Worm (Caenorhabditis elegans) whole organism, L2 larva: ENCODE data around the gene T27A1.2.

Source experiments
- aly-2 ChIP-seq: fragments of 150-350 bp; optimal IDR thresholded peaks from 2 replicates; lab custom pipeline; 2014; ENCODE audit warnings: missing biosample characterization, missing genetic modification characterization
- dmd-4 ChIP-seq: sonication (generic microtip); optimal IDR thresholded peaks from 2 replicates; lab custom pipeline; 2017; ENCODE audit warnings: missing biosample characterization, missing genetic modification characterization
- elt-3 ChIP-seq: sonication (generic microtip); optimal IDR thresholded peaks from 2 replicates; lab custom pipeline; 2017; ENCODE audit warnings: missing biosample characterization, missing genetic modification characterization
- fos-1 ChIP-seq: fragments of 150-350 bp; optimal IDR thresholded peaks from 2 replicates; lab custom pipeline; 2014; ENCODE audit warnings: missing biosample characterization, missing genetic modification characterization
- lin-13 ChIP-seq: fragments of 150-350 bp; optimal IDR thresholded peaks from 2 replicates; lab custom pipeline; 2014; ENCODE audit warnings: missing biosample characterization, missing genetic modification reagents, missing genetic modification characterization
- lin-39 ChIP-seq: fragments of 150-350 bp; optimal IDR thresholded peaks from 2 replicates; lab custom pipeline; 2014; ENCODE audit warnings: missing biosample characterization, missing genetic modification reagents, missing genetic modification characterization
- lsy-2 ChIP-seq, 2 experiments: fragments of 150-350 bp in 1 of 2; sonication (generic microtip) in 1 of 2; optimal IDR thresholded peaks; 2 replicates each; lab custom pipeline; 2014 to 2017; ENCODE audit warnings: missing biosample characterization in 2 of 2, missing genetic modification characterization in 2 of 2
- nhr-12 ChIP-seq: fragments of 150-350 bp; optimal IDR thresholded peaks from 2 replicates; lab custom pipeline; 2014; ENCODE audit warnings: missing biosample characterization, missing genetic modification characterization
- nhr-129 ChIP-seq: fragments of 150-350 bp; optimal IDR thresholded peaks from 2 replicates; lab custom pipeline; 2014; ENCODE audit warnings: missing biosample characterization, missing genetic modification characterization
- nhr-21 ChIP-seq: fragments of 150-350 bp; optimal IDR thresholded peaks from 2 replicates; lab custom pipeline; 2014; ENCODE audit warnings: missing biosample characterization, missing genetic modification characterization
- unc-39 ChIP-seq: fragments of 150-350 bp; optimal IDR thresholded peaks from 2 replicates; lab custom pipeline; 2014; ENCODE audit warnings: missing biosample characterization, missing genetic modification characterization
- unc-62 ChIP-seq: fragments of 150-350 bp; optimal IDR thresholded peaks from 2 replicates; lab custom pipeline; 2014; ENCODE audit warnings: missing biosample characterization, missing genetic modification reagents, missing genetic modification characterization
- ztf-4 ChIP-seq: fragments of 150-350 bp; optimal IDR thresholded peaks from 2 replicates; lab custom pipeline; 2014; ENCODE audit warnings: missing biosample characterization, missing genetic modification characterization

DNA sequence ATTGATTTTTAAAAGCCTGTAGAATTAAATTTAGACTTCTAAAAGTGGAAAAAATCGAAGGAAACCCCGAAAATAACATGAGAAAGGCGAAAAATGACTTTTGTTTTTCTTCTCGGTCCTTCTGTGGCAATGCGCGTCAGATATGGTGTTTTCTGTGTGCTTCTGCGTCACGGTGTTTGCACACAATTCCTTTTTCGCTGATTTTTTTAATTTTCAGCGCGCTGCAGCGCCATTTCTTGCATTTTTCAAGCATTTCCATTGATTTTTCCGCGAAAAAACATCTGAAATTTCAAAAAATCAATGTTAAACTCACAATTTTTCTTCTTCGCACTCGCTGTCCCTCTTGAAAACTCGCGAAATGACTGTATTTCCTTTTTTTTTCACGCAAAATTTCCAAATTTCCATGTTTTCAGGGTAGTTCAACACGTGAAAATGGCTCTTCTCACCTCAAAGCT is 43.5 kb upstream of the T27A1.2 start, which contains the start of the genes cdc-37 and W08F4.3:
- TF ChIP-seq unc-39 (tag; lab: Kevin White, UChicago) (no peak), unc-62 (GFP tag; lab: Kevin White, UChicago) (no peak), lsy-2 (tag; optimal IDR thresholded peaks at IDR 0.05; lab: Kevin White, UChicago) (peak in 1 of 2 experiments; percentile 10), nhr-12 (tag; lab: Kevin White, UChicago) (no peak), lin-39 (no peak), lin-13 (GFP tag; lab: Kevin White, UChicago) (no peak), ztf-4 (no peak), nhr-21 (tag; lab: Kevin White, UChicago) (no peak), dmd-4 (tag; lab: Kevin White, UChicago) (no peak), aly-2 (tag; lab: Kevin White, UChicago) (no peak), elt-3 (tag; lab: Kevin White, UChicago) (no peak), nhr-129 (tag; lab: Kevin White, UChicago) (peak; percentile 14), fos-1 (tag; lab: Kevin White, UChicago) (no peak)
